Worm (Caenorhabditis elegans) whole organism, L3 larva: ENCODE results near the gene ttr-7.

Experiments used
- R02D3.7 ChIP-seq: fragments of 150-350 bp; optimal IDR thresholded peaks from 2 replicates; lab custom pipeline; 2014; ENCODE audit warnings: missing biosample characterization, missing genetic modification characterization
- ZK546.5 ChIP-seq: sonication (generic microtip); optimal IDR thresholded peaks from 2 replicates; lab custom pipeline; 2017; ENCODE audit warnings: missing biosample characterization, missing genetic modification characterization
- aly-2 ChIP-seq: fragments of 150-350 bp; optimal IDR thresholded peaks from 2 replicates; lab custom pipeline; 2014; ENCODE audit warnings: missing biosample characterization, missing genetic modification characterization
- ama-1 ChIP-seq: fragments of 150-350 bp; optimal IDR thresholded peaks from 2 replicates; lab custom pipeline; 2018
- ceh-16 ChIP-seq: sonication (generic microtip); optimal IDR thresholded peaks from 2 replicates; lab custom pipeline; 2017; ENCODE audit warnings: missing biosample characterization, missing genetic modification characterization
- ceh-28 ChIP-seq: fragments of 150-350 bp; optimal IDR thresholded peaks from 2 replicates; lab custom pipeline; 2014; ENCODE audit warnings: missing biosample characterization, missing genetic modification reagents, missing genetic modification characterization
- ceh-82 ChIP-seq: fragments of 150-350 bp; optimal IDR thresholded peaks from 2 replicates; lab custom pipeline; 2014; ENCODE audit warnings: missing biosample characterization, missing genetic modification characterization
- ceh-9 ChIP-seq: sonication (generic microtip); optimal IDR thresholded peaks from 2 replicates; lab custom pipeline; 2018; ENCODE audit warnings: missing biosample characterization, missing genetic modification characterization
- daf-12 ChIP-seq: fragments of 150-350 bp; optimal IDR thresholded peaks from 2 replicates; lab custom pipeline; 2014; ENCODE audit warnings: missing biosample characterization, missing genetic modification reagents, missing genetic modification characterization
- egl-27 ChIP-seq: sonication (generic microtip); optimal IDR thresholded peaks from 4 replicates; lab custom pipeline; 2017; ENCODE audit warnings: missing biosample characterization, missing genetic modification reagents, missing genetic modification characterization
- egl-5 ChIP-seq: fragments of 150-350 bp; optimal IDR thresholded peaks from 2 replicates; lab custom pipeline; 2017; ENCODE audit warnings: missing biosample characterization, missing genetic modification reagents, missing genetic modification characterization, inconsistent platforms
- elt-1 ChIP-seq: fragments of 150-350 bp; optimal IDR thresholded peaks from 2 replicates; lab custom pipeline; 2014; ENCODE audit warnings: missing biosample characterization, missing genetic modification characterization
- elt-2 ChIP-seq: sonication (generic microtip); optimal IDR thresholded peaks from 2 replicates; lab custom pipeline; 2016; ENCODE audit warnings: missing genetic modification reagents, mild to moderate bottlenecking, missing genetic modification characterization, missing compliant biosample characterization
- elt-3 ChIP-seq, 3 experiments: fragments of 150-350 bp in 1 of 3; sonication (generic microtip) in 2 of 3; optimal IDR thresholded peaks; 2 replicates in 2 of 3; 4 replicates in 1 of 3; lab custom pipeline; 2014 to 2017; ENCODE audit warnings: missing biosample characterization in 3 of 3, missing genetic modification characterization in 3 of 3
- eor-1 ChIP-seq, 2 experiments: fragments of 150-350 bp; optimal IDR thresholded peaks; 2 replicates each; lab custom pipeline; 2014 to 2018; ENCODE audit warnings: missing biosample characterization in 2 of 2, missing genetic modification characterization in 2 of 2
- fkh-10 ChIP-seq: sonication (generic microtip); optimal IDR thresholded peaks from 2 replicates; lab custom pipeline; 2017; ENCODE audit warnings: missing biosample characterization, missing genetic modification reagents, missing genetic modification characterization
- fkh-2 ChIP-seq: fragments of 150-350 bp; optimal IDR thresholded peaks from 2 replicates; lab custom pipeline; 2014; ENCODE audit warnings: missing biosample characterization, missing genetic modification reagents, missing genetic modification characterization
- fos-1 ChIP-seq: fragments of 150-350 bp; optimal IDR thresholded peaks from 2 replicates; lab custom pipeline; 2014; ENCODE audit warnings: missing biosample characterization, missing genetic modification characterization
- hmg-11 ChIP-seq: sonication (generic microtip); optimal IDR thresholded peaks from 2 replicates; lab custom pipeline; 2016; ENCODE audit warnings: missing genetic modification characterization, missing compliant biosample characterization
- jun-1 ChIP-seq: fragments of 150-350 bp; optimal IDR thresholded peaks from 2 replicates; lab custom pipeline; 2014; ENCODE audit warnings: missing biosample characterization, missing genetic modification reagents, missing genetic modification characterization
- lin-15B ChIP-seq: fragments of 150-350 bp; optimal IDR thresholded peaks from 2 replicates; lab custom pipeline; 2014; ENCODE audit warnings: missing biosample characterization, missing genetic modification characterization
- lin-39 ChIP-seq: fragments of 150-350 bp; optimal IDR thresholded peaks from 2 replicates; lab custom pipeline; 2018; ENCODE audit warnings: missing biosample characterization, missing genetic modification reagents, missing genetic modification characterization
- lsy-12 ChIP-seq: sonication (generic microtip); optimal IDR thresholded peaks from 2 replicates; lab custom pipeline; 2016; ENCODE audit warnings: mild to moderate bottlenecking, missing genetic modification characterization, missing compliant biosample characterization
- mdl-1 ChIP-seq: fragments of 150-350 bp; optimal IDR thresholded peaks from 2 replicates; lab custom pipeline; 2014; ENCODE audit warnings: missing biosample characterization, missing genetic modification characterization
- mml-1 ChIP-seq: fragments of 150-350 bp; sonication (generic microtip); optimal IDR thresholded peaks from 3 replicates; lab custom pipeline; 2014; ENCODE audit warnings: missing biosample characterization, missing genetic modification characterization
- nfya-1 ChIP-seq: sonication (generic microtip); optimal IDR thresholded peaks from 2 replicates; lab custom pipeline; 2017; ENCODE audit warnings: missing genetic modification characterization, mild to moderate bottlenecking, missing compliant biosample characterization, antibody characterized with exemption, moderate library complexity; ENCODE audit not compliant: insufficient read depth
- nhr-11 ChIP-seq: fragments of 150-350 bp; optimal IDR thresholded peaks from 2 replicates; lab custom pipeline; 2014; ENCODE audit warnings: missing biosample characterization, missing genetic modification characterization
- nhr-12 ChIP-seq: fragments of 150-350 bp; optimal IDR thresholded peaks from 2 replicates; lab custom pipeline; 2014; ENCODE audit warnings: missing biosample characterization, missing genetic modification characterization
- nhr-23 ChIP-seq: fragments of 150-350 bp; optimal IDR thresholded peaks from 2 replicates; lab custom pipeline; 2014; ENCODE audit warnings: missing biosample characterization, missing genetic modification reagents, missing genetic modification characterization
- nhr-237 ChIP-seq: fragments of 150-350 bp; optimal IDR thresholded peaks from 2 replicates; lab custom pipeline; 2014; ENCODE audit warnings: missing biosample characterization, missing genetic modification characterization
- nhr-25 ChIP-seq: sonication (generic microtip); optimal IDR thresholded peaks from 2 replicates; lab custom pipeline; 2017; ENCODE audit warnings: missing biosample characterization, missing genetic modification characterization
- nhr-28 ChIP-seq: fragments of 150-350 bp; optimal IDR thresholded peaks from 2 replicates; lab custom pipeline; 2014; ENCODE audit warnings: missing biosample characterization, missing genetic modification characterization
- nhr-43 ChIP-seq: sonication (generic microtip); optimal IDR thresholded peaks from 2 replicates; lab custom pipeline; 2016; ENCODE audit warnings: mild to moderate bottlenecking, missing genetic modification characterization, missing compliant biosample characterization; ENCODE audit not compliant: poor library complexity, severe bottlenecking
- nhr-67 ChIP-seq: fragments of 150-350 bp; optimal IDR thresholded peaks from 2 replicates; lab custom pipeline; 2014; ENCODE audit warnings: missing biosample characterization, missing genetic modification characterization
- nhr-76 ChIP-seq: fragments of 150-350 bp; sonication (generic microtip); optimal IDR thresholded peaks from 5 replicates; lab custom pipeline; 2014; ENCODE audit warnings: missing biosample characterization, missing genetic modification characterization
- nhr-77 ChIP-seq: fragments of 150-350 bp; optimal IDR thresholded peaks from 2 replicates; lab custom pipeline; 2014; ENCODE audit warnings: missing biosample characterization, missing genetic modification characterization
- pha-4 ChIP-seq: fragments of 150-350 bp; optimal IDR thresholded peaks from 2 replicates; lab custom pipeline; 2014; ENCODE audit warnings: missing biosample characterization, missing genetic modification reagents, missing genetic modification characterization
- pqm-1 ChIP-seq: fragments of 150-350 bp; optimal IDR thresholded peaks from 2 replicates; lab custom pipeline; 2017; ENCODE audit warnings: missing biosample characterization, missing genetic modification characterization, inconsistent platforms
- sea-2 ChIP-seq: fragments of 150-350 bp; sonication (generic microtip); optimal IDR thresholded peaks from 4 replicates; lab custom pipeline; 2014; ENCODE audit warnings: missing biosample characterization, missing genetic modification reagents, missing genetic modification characterization
- skn-1 ChIP-seq: fragments of 150-350 bp; optimal IDR thresholded peaks from 2 replicates; lab custom pipeline; 2014; ENCODE audit warnings: missing biosample characterization, missing genetic modification characterization
- snpc-4 ChIP-seq: fragments of 150-350 bp; optimal IDR thresholded peaks from 2 replicates; lab custom pipeline; 2014; ENCODE audit warnings: missing biosample characterization, missing genetic modification characterization
- tbx-2 ChIP-seq: sonication (generic microtip); optimal IDR thresholded peaks from 2 replicates; lab custom pipeline; 2016; ENCODE audit warnings: mild to moderate bottlenecking, missing genetic modification characterization, missing compliant biosample characterization
- unc-39 ChIP-seq: sonication (generic microtip); optimal IDR thresholded peaks from 4 replicates; lab custom pipeline; 2017; ENCODE audit warnings: missing biosample characterization, missing genetic modification characterization
- unc-62 ChIP-seq: fragments of 150-350 bp; sonication (generic microtip); optimal IDR thresholded peaks from 4 replicates; lab custom pipeline; 2014; ENCODE audit warnings: missing biosample characterization, missing genetic modification reagents, missing genetic modification characterization
- zag-1 ChIP-seq: fragments of 150-350 bp; optimal IDR thresholded peaks from 2 replicates; lab custom pipeline; 2014; ENCODE audit warnings: missing biosample characterization, missing genetic modification characterization
- ztf-11 ChIP-seq: fragments of 150-350 bp; optimal IDR thresholded peaks from 2 replicates; lab custom pipeline; 2014; ENCODE audit warnings: missing biosample characterization, missing genetic modification characterization
- ztf-4 ChIP-seq: fragments of 150-350 bp; optimal IDR thresholded peaks from 2 replicates; lab custom pipeline; 2014; ENCODE audit warnings: missing biosample characterization, missing genetic modification characterization

Gene ttr-7

DNA sequence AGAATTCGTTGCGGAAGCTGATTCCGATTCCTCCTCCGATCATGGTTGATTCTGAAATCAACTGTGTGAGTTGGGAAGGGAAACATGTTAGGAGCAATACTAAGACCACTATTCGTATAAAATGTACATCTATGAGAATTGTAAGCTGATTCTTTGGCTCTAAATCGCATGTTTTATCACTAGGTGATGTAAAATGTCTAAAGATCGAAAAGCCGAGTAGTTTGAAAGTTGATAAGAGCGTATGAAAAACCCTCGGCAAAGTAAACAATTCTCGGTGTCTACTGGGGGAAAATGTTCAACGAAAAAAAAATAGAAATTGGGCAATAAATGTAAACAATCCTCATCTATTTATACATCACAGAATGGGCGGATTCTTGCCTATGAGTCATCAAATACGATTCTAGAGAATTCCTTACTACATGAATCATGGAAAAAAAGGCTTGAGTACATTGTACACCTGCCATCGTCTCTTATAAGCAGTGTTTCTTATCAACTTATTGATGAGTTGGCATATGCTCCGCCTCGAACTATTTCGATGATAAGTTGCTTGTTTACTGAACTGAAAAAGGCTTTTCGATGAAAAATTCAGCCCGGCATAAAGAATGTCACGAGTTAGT lies 5.4 kb upstream of the ttr-7 start, which contains the start of gene lec-6:
TSS of gene lec-6 (minus strand) at position 51 of the 617 bp plus-strand sequence.
- TF ChIP-seq lin-15B, result no peak
- TF ChIP-seq ZK546.5 (tag; lab: Kevin White, UChicago), result no peak
- no peak for TF ChIP-seq zag-1
- TF ChIP-seq fos-1 (tag; lab: Kevin White, UChicago), result peak; percentile 85
- no peak for TF ChIP-seq nhr-28 (tag; lab: Kevin White, UChicago)
- TF ChIP-seq elt-3 (tag; optimal IDR thresholded peaks at IDR 0.05; lab: Kevin White, UChicago), result no peak
- no peak for TF ChIP-seq elt-1 (tag; lab: Kevin White, UChicago)
- no peak for TF ChIP-seq ceh-82 (tag; lab: Kevin White, UChicago)
- no peak for TF ChIP-seq lsy-12 (tag; lab: Kevin White, UChicago)
- peak; percentile 90 for TF ChIP-seq jun-1
- peak; percentile 99 for TF ChIP-seq elt-2 (tag; lab: Kevin White, UChicago)
- TF ChIP-seq unc-62 (GFP tag; lab: Kevin White, UChicago), result no peak
- TF ChIP-seq nfya-1 (tag; lab: Kevin White, UChicago), result no peak
- TF ChIP-seq aly-2 (tag; lab: Kevin White, UChicago), result no peak
- TF ChIP-seq mdl-1 (tag; lab: Kevin White, UChicago), result no peak
- TF ChIP-seq nhr-11 (tag; lab: Kevin White, UChicago), result no peak
- no peak for TF ChIP-seq mml-1 (tag; lab: Kevin White, UChicago)
- TF ChIP-seq eor-1 (tag; optimal IDR thresholded peaks at IDR 0.05; lab: Kevin White, UChicago), result no peak
- TF ChIP-seq lin-39 (tag; lab: Kevin White, UChicago), result no peak
- TF ChIP-seq unc-39 (tag; lab: Kevin White, UChicago), result no peak
- no peak for TF ChIP-seq egl-27 (tag; lab: Kevin White, UChicago)
- no peak for TF ChIP-seq tbx-2 (tag; lab: Kevin White, UChicago)
- no peak for TF ChIP-seq nhr-25 (tag; lab: Kevin White, UChicago)
- TF ChIP-seq nhr-43 (tag; lab: Kevin White, UChicago), result no peak
- TF ChIP-seq nhr-23, result no peak
- peak; percentile 10 for TF ChIP-seq ama-1 (lab: Kevin White, UChicago)
- peak; percentile 48 for TF ChIP-seq nhr-77 (tag; lab: Kevin White, UChicago)
- TF ChIP-seq ceh-28 (tag; lab: Kevin White, UChicago), result no peak
- no peak for TF ChIP-seq daf-12
- no peak for TF ChIP-seq sea-2 (GFP tag; lab: Kevin White, UChicago)
- no peak for TF ChIP-seq fkh-2 (tag; lab: Kevin White, UChicago)
- TF ChIP-seq nhr-67, result no peak
- no peak for TF ChIP-seq nhr-237 (tag; lab: Kevin White, UChicago)
- TF ChIP-seq ztf-11 (tag; lab: Kevin White, UChicago), result no peak
- TF ChIP-seq skn-1 (tag; lab: Kevin White, UChicago), result peak; percentile 56
- no peak for TF ChIP-seq hmg-11 (tag; lab: Kevin White, UChicago)
- no peak for TF ChIP-seq nhr-12 (tag; lab: Kevin White, UChicago)
- no peak for TF ChIP-seq nhr-76 (tag; lab: Kevin White, UChicago)
- no peak for TF ChIP-seq R02D3.7 (tag; lab: Kevin White, UChicago)
- no peak for TF ChIP-seq ztf-4
- TF ChIP-seq ceh-9, result no peak
- peak; percentile 97 for TF ChIP-seq pha-4 (tag; lab: Kevin White, UChicago)
- no peak for TF ChIP-seq ceh-16 (tag; lab: Kevin White, UChicago)
- no peak for TF ChIP-seq snpc-4
- no peak for TF ChIP-seq egl-5
- peak; percentile 97 for TF ChIP-seq pqm-1 (tag; lab: Kevin White, UChicago)
- no peak for TF ChIP-seq fkh-10 (GFP tag; lab: Kevin White, UChicago)
